Worm (Caenorhabditis elegans): Measurements from ENCODE around the gene nta-1.

ce11 chrII:3701305-3701704, 42.3 kb downstream of the nta-1 start, which contains the start of gene srx-105:
- no peak for TF ChIP-seq unc-62 (GFP tag; optimal IDR thresholded peaks at IDR 0.05)
- TF ChIP-seq ceh-28 (tag; optimal IDR thresholded peaks at IDR 0.05) = no peak
- TF ChIP-seq R02D3.7 (tag; optimal IDR thresholded peaks at IDR 0.05) = no peak
- no peak for TF ChIP-seq pha-4 (tag; optimal IDR thresholded peaks at IDR 0.05)
- TF ChIP-seq ztf-11 (tag; optimal IDR thresholded peaks at IDR 0.05) = no peak
- TF ChIP-seq elt-1 (tag; optimal IDR thresholded peaks at IDR 0.05) = no peak
- no peak for TF ChIP-seq nhr-43 (tag; optimal IDR thresholded peaks at IDR 0.05; ENCODE audit: poor library complexity, severe bottlenecking)
- TF ChIP-seq unc-39 (tag; optimal IDR thresholded peaks at IDR 0.05) = no peak
- TF ChIP-seq ceh-9 (tag; optimal IDR thresholded peaks at IDR 0.05) = no peak
- no peak for TF ChIP-seq nhr-25 (tag; optimal IDR thresholded peaks at IDR 0.05)

Data from whole organism, L3 larva.